Fruit fly (Drosophila melanogaster): ENCODE results near the gene CG33172.

The CG33172 gene

DNA sequence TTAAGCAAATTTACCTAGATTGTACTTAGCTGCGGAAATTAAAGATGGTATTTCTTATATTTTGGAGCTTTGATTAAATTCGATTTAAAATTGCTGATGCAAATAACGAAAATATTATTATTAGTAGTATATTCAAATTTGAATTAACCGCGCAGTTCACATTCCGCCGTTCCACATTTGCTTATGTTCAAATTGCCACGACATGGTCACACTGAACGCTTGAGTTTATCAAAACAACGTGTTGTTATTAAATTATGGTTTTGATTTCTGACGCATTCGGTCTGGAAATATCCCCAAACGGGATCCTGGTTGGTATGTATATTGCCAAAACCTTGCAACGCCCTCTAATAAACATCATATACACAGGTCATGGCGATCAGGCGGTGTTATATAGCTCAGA lies at the start of gene CG33172:
Gene CG33172 (plus strand): TSS at position 208 of the 400 bp plus-strand sequence.
- TF ChIP-seq noc (tag; optimal IDR thresholded peaks at IDR 0.05), result no peak

DNA sequence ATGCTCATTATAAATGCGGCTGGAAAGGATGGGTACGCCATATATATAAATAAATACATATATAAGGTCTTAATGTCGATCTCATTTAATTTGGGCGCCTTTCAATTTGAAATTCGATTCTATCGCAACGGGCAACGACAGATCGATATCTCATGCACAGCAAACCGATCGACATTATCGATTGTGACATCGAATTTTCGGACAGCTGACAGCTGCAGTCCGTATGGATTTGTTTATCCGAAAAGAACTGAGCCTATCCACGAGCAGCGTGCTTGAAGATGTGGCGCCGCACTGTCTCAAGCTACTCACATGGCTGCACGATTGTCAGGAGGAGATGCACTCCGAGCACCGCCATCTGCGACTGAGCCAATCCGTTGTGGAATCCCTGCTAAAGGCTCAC lies 37.5 kb upstream of the CG33172 start, which contains the start of gene CG8191:
Gene CG8191 (plus strand): TSS at position 211 of the 400 bp plus-strand sequence.
- no peak for TF ChIP-seq noc (tag; optimal IDR thresholded peaks at IDR 0.05)

DNA sequence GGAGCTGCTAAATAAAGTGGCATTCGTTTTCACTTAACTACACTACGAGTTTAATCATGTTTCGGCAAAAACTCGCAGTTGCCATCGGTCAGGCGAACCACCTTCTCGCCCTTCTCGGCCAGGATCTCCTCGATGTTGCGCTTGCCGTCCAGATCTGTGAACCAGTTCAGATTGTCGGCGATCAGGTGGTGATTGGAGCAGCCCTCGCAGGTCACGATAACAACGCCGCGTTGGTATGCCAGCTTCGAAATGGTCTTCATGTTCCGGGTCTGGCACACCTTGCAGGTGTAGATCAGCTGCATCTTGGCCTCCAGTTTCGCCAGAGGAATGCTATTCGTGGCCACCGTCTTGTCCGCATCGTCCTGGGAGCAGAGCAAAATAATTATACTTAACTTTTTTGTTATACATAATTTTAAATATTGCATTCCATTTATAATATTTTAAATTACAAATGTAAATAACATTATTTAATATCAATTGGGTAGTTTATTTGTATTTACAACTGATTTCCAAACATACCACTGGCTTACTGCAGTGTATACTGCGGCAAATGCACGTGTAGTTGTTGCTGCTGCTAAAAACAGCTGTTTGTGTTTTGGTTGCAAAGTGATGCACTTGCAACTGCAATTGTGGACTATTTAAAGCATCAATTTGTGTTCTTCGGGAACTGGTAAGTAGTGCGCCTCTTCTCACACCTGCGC lies 36.1 kb upstream of the CG33172 start:
- no peak for TF ChIP-seq noc (tag; optimal IDR thresholded peaks at IDR 0.05)

DNA sequence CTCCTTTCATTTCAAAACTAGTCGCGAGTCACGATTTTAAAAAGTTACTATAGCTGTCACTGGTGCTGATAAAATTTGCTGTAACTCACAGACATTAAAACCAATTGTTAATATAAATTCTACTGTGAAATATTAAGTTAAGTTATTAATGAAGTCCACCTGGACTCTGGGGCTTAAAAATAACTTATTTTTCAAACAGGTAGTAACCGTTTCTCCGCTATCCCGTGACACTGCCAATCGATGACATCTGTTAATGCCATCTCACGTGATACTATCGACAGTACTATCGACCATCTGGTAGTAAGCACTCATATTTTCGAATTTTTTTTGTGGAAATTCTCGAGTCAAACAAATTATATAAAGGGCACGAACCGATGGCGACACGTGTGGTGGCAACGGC lies 35.5 kb upstream of the CG33172 start, which contains the start of the genes CG12379 and MagR:
Gene CG12379 (minus strand): TSS at position 2 of the 400 bp plus-strand sequence.
Gene MagR (plus strand): TSS at position 276 of the 400 bp plus-strand sequence.
- TF ChIP-seq noc (tag; optimal IDR thresholded peaks at IDR 0.05), result peak; percentile 76

DNA sequence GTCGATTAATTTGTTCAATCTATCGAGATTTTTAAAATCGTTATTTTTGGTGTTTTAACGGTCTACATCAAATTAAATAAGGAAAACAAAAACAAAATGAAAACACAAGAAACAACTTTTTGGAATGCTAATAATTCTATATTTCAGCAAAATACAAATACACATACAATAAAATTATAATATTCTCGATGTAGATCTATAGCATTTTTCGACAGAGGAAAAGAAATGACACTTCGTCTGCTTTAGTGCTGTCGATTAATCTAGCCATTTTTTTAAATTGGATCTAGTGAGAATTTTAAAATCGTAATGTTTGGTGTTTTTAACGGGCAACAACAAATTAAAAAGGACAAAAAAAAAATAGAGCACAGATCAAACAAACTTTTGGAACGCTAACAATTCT lies 32.4 kb upstream of the CG33172 start, which contains the start of gene Arp6:
Gene Arp6 (minus strand): TSS at position 11 of the 400 bp plus-strand sequence.
- TF ChIP-seq noc (tag; optimal IDR thresholded peaks at IDR 0.05), result no peak

DNA sequence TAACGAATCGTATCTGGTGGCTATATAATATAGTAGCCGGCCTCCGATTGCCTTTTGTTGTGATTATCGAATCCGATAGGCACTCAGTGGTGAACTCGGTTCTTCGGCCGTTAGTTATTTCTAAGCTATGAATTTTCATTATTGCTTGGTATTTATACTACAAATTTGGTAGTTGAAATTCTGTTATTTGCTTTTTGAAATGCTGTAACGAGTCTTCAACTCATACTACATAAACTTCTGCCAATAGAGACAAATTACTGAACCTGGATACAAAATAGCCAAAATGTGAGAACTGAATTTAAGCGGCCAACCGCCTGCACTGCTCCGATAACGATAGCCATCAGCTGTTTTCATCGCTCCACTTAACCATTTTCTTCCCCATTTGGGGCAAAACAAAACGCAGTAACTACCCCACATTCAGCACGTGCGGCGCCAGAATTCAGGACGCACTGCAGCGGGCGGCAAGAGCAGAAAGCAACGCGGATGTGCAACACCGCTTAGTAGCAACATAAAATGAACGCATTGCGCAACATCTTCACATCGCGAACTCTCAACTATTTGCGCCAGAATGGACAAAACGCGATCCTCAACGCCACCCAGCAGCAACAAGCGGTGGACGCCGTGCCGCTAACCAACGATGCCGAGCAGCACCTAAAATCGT lies 30.4 kb upstream of the CG33172 start, which contains the start of the genes CG11679 and CG8206:
Gene CG11679 (minus strand): TSS at position 65 of the 661 bp plus-strand sequence.
Gene CG8206 (plus strand): TSS at position 341 of the 661 bp plus-strand sequence.
- TF ChIP-seq noc (tag; optimal IDR thresholded peaks at IDR 0.05), result peak; percentile 63

DNA sequence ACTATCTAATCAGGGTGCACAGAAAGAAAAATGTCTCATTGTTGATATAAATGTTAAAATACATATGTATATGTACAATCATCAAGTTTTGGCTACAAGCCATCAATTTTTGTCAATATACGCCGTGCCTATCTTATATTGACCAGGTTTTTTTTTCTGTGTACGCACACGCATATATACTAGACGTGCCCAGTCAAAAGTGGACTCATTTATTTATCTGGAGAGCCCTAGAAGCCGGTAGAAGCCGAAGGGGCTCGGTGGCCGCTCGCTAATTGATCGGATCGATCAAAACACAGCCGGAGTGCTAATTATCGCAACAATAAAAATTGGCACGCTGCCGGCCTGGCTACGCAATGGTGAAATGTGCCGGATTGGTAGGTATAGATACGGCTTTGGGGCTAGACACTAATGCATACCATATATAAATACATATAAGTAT lies 29.2 kb upstream of the CG33172 start:
- TF ChIP-seq noc (tag; optimal IDR thresholded peaks at IDR 0.05), result peak; percentile 91

DNA sequence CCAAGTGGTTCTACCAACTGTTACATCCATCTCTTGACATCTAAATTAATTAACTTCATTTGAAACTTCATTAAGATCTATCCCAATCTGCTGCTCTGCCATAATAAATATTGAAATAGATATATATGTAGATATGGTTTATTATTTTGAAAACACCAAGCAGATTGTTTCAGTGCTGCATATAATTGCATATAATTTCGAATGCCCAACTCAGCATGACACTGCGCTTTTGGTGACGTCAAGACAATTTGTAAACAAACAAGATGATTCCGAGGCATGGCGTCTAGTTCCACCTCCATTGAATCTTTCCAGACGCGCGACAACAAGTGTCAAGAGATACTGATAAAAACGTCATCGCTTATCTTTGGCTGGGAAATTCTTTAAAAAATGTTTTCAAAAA lies 28.6 kb upstream of the CG33172 start:
- TF ChIP-seq noc (tag; optimal IDR thresholded peaks at IDR 0.05), result peak; percentile 25

DNA sequence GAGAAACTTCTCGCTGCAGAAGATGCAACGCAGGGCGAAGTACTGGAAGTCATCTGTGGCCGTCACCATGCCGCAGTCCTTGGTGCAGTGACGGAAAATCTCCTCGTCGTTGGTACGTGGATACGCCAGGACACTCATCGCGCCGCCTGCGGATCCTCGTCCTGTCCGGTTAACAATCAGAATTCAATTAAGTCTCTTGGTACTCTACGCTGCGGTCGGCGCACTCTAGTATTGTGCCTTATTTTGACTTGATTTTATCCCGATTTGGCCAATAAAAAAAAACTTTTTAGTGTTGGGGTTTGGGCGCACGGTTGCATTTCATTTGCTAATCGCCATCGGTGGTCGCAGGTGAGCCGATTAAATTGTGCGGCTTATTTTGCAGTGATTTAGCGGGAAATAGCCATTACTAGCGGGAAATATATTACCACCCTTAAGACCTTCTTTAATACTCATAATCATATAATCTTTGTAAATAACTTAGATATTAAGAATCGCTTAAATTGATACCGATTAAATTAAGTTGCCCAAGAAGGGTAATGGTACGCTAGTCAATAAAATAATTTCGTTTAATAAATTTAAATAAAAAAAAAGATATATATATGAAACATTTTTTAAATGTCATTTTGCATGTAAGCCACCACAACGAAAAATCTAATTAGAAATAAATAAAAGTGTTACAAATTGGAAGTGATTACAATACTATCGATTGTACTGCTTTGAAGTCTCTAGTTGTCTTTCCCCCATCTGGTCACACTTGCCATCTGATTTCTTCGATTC lies 23.4 kb upstream of the CG33172 start, which contains the start of the genes CG8944 and CCT6:
Gene CG8944 (minus strand): TSS at position 327 of the 777 bp plus-strand sequence.
Gene CCT6 (plus strand): TSS at position 744 of the 777 bp plus-strand sequence.
- no peak for TF ChIP-seq noc (tag; optimal IDR thresholded peaks at IDR 0.05)

DNA sequence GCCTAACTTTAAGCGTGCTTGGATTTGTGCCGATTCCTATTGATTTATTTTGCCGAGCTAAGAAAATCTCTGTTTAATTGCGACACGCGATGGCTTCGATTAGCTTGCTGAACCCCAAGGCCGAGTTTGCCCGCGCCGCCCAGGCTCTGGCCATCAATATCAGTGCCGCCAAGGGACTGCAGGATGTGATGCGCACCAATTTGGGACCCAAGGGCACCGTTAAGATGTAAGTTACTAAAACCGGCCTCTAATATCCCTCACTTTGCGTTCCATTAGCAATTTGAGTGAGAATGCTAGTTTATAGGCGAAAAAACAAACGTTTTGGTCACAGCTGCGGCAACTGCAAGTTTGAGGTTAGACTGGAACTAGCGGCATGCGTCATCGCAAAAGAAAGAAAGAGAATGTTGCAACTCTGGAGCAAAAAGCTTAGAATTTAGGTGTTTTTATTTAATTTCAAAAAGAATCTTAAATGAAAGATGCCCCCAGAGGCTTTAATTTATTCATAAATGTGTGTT lies 22.7 kb upstream of the CG33172 start:
- no peak for TF ChIP-seq noc (tag; optimal IDR thresholded peaks at IDR 0.05)

DNA sequence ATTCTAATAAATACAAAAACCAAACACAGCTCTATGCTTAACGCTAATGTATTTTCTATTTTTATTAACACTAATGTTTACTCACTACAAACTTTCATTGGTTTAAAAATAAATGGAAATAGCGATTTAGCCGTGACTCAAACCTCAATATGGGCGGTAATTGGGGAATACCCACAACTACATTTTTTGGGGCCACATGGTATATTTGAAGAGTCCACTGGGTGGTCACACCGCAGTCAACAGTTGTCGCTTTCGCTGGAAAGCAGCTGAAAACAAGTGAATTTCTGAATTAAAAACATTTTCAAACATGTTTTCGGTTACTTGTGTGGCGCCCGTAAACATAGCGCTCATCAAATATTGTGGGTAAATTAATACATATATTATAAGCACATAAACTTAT lies 20.5 kb upstream of the CG33172 start, which contains the start of gene Mvd:
Gene Mvd (plus strand): TSS at position 222 of the 400 bp plus-strand sequence.
- no peak for TF ChIP-seq noc (tag; optimal IDR thresholded peaks at IDR 0.05)

DNA sequence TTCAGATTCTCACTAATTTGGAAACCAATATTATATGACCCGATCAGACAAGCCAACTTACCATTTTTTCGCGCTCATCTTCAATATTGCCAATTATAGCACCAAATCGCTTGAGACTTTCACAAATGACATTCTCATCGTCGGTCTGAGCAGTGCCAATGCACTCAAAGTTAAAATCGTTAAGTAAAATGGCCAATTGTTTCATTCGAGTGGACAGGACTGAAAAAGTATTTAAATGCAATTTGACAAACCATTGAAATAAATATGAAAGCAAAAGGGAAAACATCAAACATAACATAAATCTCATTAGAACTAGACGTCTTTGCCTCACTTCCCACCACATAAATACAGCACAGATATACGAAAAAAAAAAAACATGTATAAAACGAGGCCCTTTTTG lies 13.4 kb upstream of the CG33172 start, which contains the start of gene CG8260:
Gene CG8260 (plus strand): TSS at position 301 of the 400 bp plus-strand sequence.
- no peak for TF ChIP-seq noc (tag; optimal IDR thresholded peaks at IDR 0.05)

DNA sequence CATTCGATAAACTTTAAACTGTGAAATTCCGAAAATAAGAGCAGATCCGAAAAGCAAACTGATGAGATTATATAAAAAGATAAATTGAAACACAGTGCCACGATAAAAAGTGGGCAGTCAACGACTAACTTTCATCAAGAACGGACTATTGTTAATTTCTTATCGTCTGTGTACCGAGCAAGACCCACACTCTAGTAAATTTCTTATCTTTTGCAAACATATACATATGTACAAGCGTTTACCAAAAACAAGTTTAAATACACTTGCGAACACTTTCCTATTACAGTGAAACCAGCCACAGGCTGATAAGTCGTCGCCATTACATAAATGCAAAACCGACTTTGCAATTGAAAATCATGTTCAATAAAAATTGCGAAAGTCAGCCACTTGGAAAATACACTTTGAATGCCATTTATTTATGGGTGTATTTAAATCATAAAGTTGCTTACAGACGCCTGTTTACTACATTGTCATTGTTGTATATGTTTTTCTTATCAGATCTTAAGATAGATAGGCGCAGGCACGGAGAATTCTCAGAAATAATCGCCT lies 10.7 kb upstream of the CG33172 start:
- peak; percentile 56 for TF ChIP-seq noc (tag; optimal IDR thresholded peaks at IDR 0.05)

DNA sequence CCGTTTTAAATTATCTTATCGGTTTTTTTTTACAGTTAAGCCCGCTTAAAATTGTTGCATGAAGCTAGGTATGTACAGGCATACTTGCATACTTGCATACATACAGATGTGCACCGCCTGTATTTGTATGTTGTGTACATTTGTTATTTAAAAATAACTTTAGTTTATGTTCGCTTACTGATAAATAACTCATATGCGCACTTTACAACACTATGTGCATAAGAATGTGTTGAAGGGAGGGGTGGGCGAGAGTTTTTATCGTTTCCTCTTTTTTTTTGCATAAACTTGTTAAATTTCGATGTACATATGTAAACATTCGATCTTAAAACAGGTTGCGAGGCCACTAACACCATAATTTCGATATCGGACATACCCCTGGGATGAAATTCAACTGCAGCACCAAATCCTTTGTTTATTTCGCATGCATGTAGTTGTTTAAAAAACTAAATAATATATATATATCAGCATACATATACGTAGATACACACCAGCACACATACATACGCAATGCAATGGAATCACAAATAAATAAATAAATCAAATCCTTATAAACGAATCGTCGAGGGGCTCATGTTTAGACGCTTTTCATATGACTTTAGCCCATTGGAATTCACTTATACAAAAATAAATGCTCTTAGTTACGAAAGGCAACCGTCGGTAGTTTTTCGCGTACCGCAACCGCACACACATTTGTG lies 9.6 kb upstream of the CG33172 start:
- TF ChIP-seq noc (tag; optimal IDR thresholded peaks at IDR 0.05), result no peak
